Worm (Caenorhabditis elegans) whole organism, late embryonic: ENCODE data around the gene rib-2.

Experiments
- F13H6.1 ChIP-seq: sonication (generic microtip); optimal IDR thresholded peaks from 2 replicates; lab custom pipeline; 2016; ENCODE audit warnings: missing genetic modification characterization, missing compliant biosample characterization
- ahr-1 ChIP-seq: sonication (generic microtip); optimal IDR thresholded peaks from 2 replicates; lab custom pipeline; 2016; ENCODE audit warnings: missing genetic modification characterization, missing compliant biosample characterization
- dmd-4 ChIP-seq: sonication (generic microtip); optimal IDR thresholded peaks from 2 replicates; lab custom pipeline; 2016; ENCODE audit warnings: borderline replicate concordance, missing genetic modification characterization, missing compliant biosample characterization
- fkh-10 ChIP-seq: fragments of 150-350 bp; optimal IDR thresholded peaks from 2 replicates; lab custom pipeline; 2014; ENCODE audit warnings: missing biosample characterization, missing genetic modification reagents, missing genetic modification characterization
- hlh-30 ChIP-seq: sonication (generic microtip); optimal IDR thresholded peaks from 2 replicates; lab custom pipeline; 2017; ENCODE audit warnings: antibody characterized with exemption, missing genetic modification characterization, missing compliant biosample characterization; ENCODE audit not compliant: insufficient read depth
- hlh-8 ChIP-seq: sonication (generic microtip); optimal IDR thresholded peaks from 2 replicates; lab custom pipeline; 2016; ENCODE audit warnings: missing genotype, missing genetic modification characterization, missing compliant biosample characterization
- pag-3 ChIP-seq: sonication (generic microtip); optimal IDR thresholded peaks from 2 replicates; lab custom pipeline; 2016; ENCODE audit warnings: missing compliant biosample characterization, missing genetic modification characterization, borderline replicate concordance
- pat-9 ChIP-seq: fragments of 200-800 bp; sonication (Bioruptor generic); optimal IDR thresholded peaks from 2 replicates; lab custom pipeline; 2018; ENCODE audit warnings: mild to moderate bottlenecking, missing genetic modification characterization, moderate library complexity, missing compliant biosample characterization
- pax-1 ChIP-seq: fragments of 150-350 bp; optimal IDR thresholded peaks from 2 replicates; lab custom pipeline; 2014; ENCODE audit warnings: missing biosample characterization, missing genetic modification characterization

DNA sequence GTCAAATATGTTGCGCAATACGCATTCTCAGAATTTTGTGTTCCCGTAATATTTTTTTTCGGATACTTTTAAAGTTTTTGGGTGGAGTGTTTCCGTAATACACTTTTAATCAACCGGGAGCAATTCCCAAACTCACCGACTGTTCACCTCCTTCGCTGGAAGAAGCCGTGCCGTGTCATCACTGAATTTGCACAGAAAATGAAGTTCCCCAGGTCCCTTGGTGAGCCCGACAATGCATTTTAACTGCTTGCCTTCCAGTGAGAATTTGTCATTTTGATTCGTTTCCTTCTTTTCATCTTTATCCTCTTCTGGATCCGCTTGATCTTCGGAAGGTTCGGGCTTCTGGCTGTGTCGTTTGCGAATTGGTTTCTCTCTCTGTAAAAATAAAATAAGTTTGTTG is 11.8 kb downstream of the rib-2 start:
- TF ChIP-seq fkh-10 (GFP tag; lab: Kevin White, UChicago), result no peak
- no peak for TF ChIP-seq pat-9 (tag; lab: Kevin White, UChicago)
- TF ChIP-seq F13H6.1 (tag; lab: Kevin White, UChicago), result no peak
- no peak for TF ChIP-seq pax-1 (tag; lab: Kevin White, UChicago)
- no peak for TF ChIP-seq hlh-8
- TF ChIP-seq dmd-4 (tag; lab: Kevin White, UChicago), result no peak
- no peak for TF ChIP-seq pag-3 (tag; lab: Kevin White, UChicago)
- no peak for TF ChIP-seq ahr-1 (tag; lab: Kevin White, UChicago)
- TF ChIP-seq hlh-30, result no peak
